Worm (Caenorhabditis elegans): ENCODE results near the gene gna-1.

DNA sequence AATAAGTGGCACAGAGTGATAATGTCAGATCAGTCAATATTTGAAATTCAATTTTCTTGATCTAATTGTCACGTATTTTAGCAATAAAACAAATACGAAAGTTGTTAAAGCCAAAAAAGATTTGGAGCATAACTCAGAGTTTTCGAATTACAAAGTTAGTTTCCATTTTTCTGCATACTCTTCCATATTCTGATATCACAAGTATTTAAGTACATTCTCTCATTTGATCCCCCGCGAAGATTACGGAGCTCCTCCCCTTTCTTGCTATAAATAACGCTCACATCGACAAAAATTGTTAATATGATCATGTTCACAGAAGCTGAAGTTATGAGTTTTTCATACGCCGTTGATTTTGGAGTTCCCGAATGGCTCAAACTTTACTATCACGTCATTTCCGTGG, 48.3 kb upstream of the gna-1 start, which contains the start of gene sri-20:
- TF ChIP-seq ces-1 (GFP tag; optimal IDR thresholded peaks at IDR 0.05) (no peak), lsy-2 (tag; optimal IDR thresholded peaks at IDR 0.05) (no peak), mep-1 (tag; optimal IDR thresholded peaks at IDR 0.05) (no peak), snpc-4 (tag; optimal IDR thresholded peaks at IDR 0.05) (no peak), nhr-28 (tag; optimal IDR thresholded peaks at IDR 0.05) (no peak), ztf-11 (tag; optimal IDR thresholded peaks at IDR 0.05) (no peak), blmp-1 (tag; optimal IDR thresholded peaks at IDR 0.05) (no peak), unc-62 (GFP tag; optimal IDR thresholded peaks at IDR 0.05) (no peak)
